Worm (Caenorhabditis elegans) whole organism, midembryonic: ENCODE measurements around the gene CC8.2.

ENCODE experiments used
- T22C8.4 ChIP-seq: fragments of 200-800 bp; sonication (Bioruptor generic); IDR thresholded peaks from 2 replicates; pipeline ENCODE4 v1.3.6; 2022; ENCODE audit warnings: missing genetic modification characterization, missing compliant biosample characterization
- flt-1 ChIP-seq: fragments of 200-800 bp; sonication (Bioruptor generic); IDR thresholded peaks from 2 replicates; pipeline ENCODE4 v1.3.6; 2022; ENCODE audit warnings: missing genetic modification characterization, missing compliant biosample characterization
- klf-2 ChIP-seq: fragments of 200-800 bp; sonication (Bioruptor generic); conservative IDR thresholded peaks from 2 replicates; pipeline ENCODE4 v1.3.6; 2022; ENCODE audit warnings: missing genetic modification reagents, missing genetic modification characterization, missing compliant biosample characterization
- ref-1 ChIP-seq: fragments of 200-800 bp; sonication (Bioruptor generic); conservative IDR thresholded peaks from 2 replicates; pipeline ENCODE4 v1.3.6; 2022; ENCODE audit warnings: missing genetic modification reagents, missing genetic modification characterization, missing compliant biosample characterization

- TF ChIP-seq klf-2, result no peak
- no peak for TF ChIP-seq T22C8.4
- no peak for TF ChIP-seq ref-1 (GFP tag; lab: Robert Waterston, UW)
- TF ChIP-seq flt-1, result no peak
Measured at ce11 chrIV:3642189-3642588, 6.3 kb downstream of the CC8.2 start, which contains the start of gene CC8.3.
